In genomic region chrX:3785111-3785808, ce11 we compare ENCODE assay signal across 1 worm cellular context.
TF ChIP-seq lines count a peak whose summit lies in the region.

No protein-coding gene starts in this region.

TF ChIP-seq in whole organism, L4 larva, 104 proteins besides CTCF, POLR2A, EP300 and RAD21 (continued from another document):
- TF ChIP-seq ces-1 (GFP tag; optimal IDR thresholded peaks at IDR 0.05; lab: Kevin White, UChicago) (no peak), nhr-237 (tag; optimal IDR thresholded peaks at IDR 0.05; lab: Kevin White, UChicago) (no peak), nhr-11 (tag; optimal IDR thresholded peaks at IDR 0.05; lab: Kevin White, UChicago) (no peak), lin-38 (GFP tag; IDR thresholded peaks at IDR 0.05; lab: Robert Waterston, UW) (no peak), aha-1 (tag; lab: Kevin White, UChicago) (no peak), ZK546.5 (tag; optimal IDR thresholded peaks at IDR 0.05; lab: Kevin White, UChicago) (no peak), lin-1 (GFP tag; IDR thresholded peaks at IDR 0.05; lab: Robert Waterston, UW) (no peak), ama-1 (optimal IDR thresholded peaks at IDR 0.05; lab: Kevin White, UChicago) (no peak), mxl-2 (GFP tag; conservative IDR thresholded peaks at IDR 0.05; lab: Robert Waterston, UW) (no peak), lsy-2 (tag; optimal IDR thresholded peaks at IDR 0.05; lab: Kevin White, UChicago) (no peak), duxl-1 (tag; optimal IDR thresholded peaks at IDR 0.05; lab: Kevin White, UChicago; ENCODE audit: poor library complexity) (no peak)
